Fruit fly (Drosophila melanogaster) whole organism, embryonic: ENCODE data around the gene LanB2.

ENCODE experiments used
- Blimp-1 ChIP-seq: fragments of 200-800 bp; sonication (Bioruptor generic); optimal IDR thresholded peaks from 3 replicates; lab custom pipeline; 2018; ENCODE audit warnings: missing biosample characterization, missing genetic modification characterization, mild to moderate bottlenecking, moderate library complexity, missing genetic modification reagents
- CG10209 ChIP-seq: fragments of 200-800 bp; sonication (Bioruptor generic); optimal IDR thresholded peaks from 3 replicates; lab custom pipeline; 2017; ENCODE audit warnings: missing biosample characterization, mild to moderate bottlenecking, missing genetic modification characterization, missing genetic modification reagents
- CG10267 ChIP-seq: fragments of 200-800 bp; sonication (Bioruptor generic); optimal IDR thresholded peaks from 2 replicates; lab custom pipeline; 2018; ENCODE audit warnings: missing biosample characterization, mild to moderate bottlenecking, missing genetic modification characterization, moderate library complexity
- CG10654 ChIP-seq: fragments of 200-800 bp; sonication (Bioruptor generic); optimal IDR thresholded peaks from 2 replicates; lab custom pipeline; 2016; ENCODE audit warnings: missing biosample characterization, missing genetic modification characterization
- CG10959 ChIP-seq: fragments of 200-800 bp; sonication (Bioruptor generic); IDR thresholded peaks from 2 replicates; pipeline ENCODE4 v1.3.6; 2022; ENCODE audit warnings: missing biosample characterization, missing genetic modification characterization
- CG11504 ChIP-seq: fragments of 200-800 bp; sonication (Bioruptor generic); optimal IDR thresholded peaks from 3 replicates; lab custom pipeline; 2019; ENCODE audit warnings: missing biosample characterization, mild to moderate bottlenecking, missing genetic modification characterization, moderate library complexity
- CG11696 ChIP-seq: fragments of 200-800 bp; sonication (Bioruptor generic); IDR thresholded peaks from 2 replicates; pipeline ENCODE4 v1.3.6; 2022; ENCODE audit warnings: missing biosample characterization, missing genetic modification characterization
- CG12659 ChIP-seq: fragments of 200-800 bp; sonication (Bioruptor generic); optimal IDR thresholded peaks from 3 replicates; lab custom pipeline; 2017; ENCODE audit warnings: mild to moderate bottlenecking, missing biosample characterization, missing genetic modification reagents, missing genetic modification characterization
- CG13287 ChIP-seq: fragments of 200-800 bp; sonication (Bioruptor generic); IDR thresholded peaks from 2 replicates; pipeline ENCODE4 v1.3.6; 2022; ENCODE audit warnings: missing biosample characterization, missing genetic modification characterization; ENCODE audit not compliant: partially characterized antibody
- CG14965 ChIP-seq: fragments of 200-800 bp; sonication (Bioruptor generic); optimal IDR thresholded peaks from 2 replicates; lab custom pipeline; 2016; ENCODE audit warnings: missing biosample characterization, missing genetic modification characterization, borderline replicate concordance
- CG17359 ChIP-seq: fragments of 200-800 bp; sonication (Bioruptor generic); optimal IDR thresholded peaks from 3 replicates; lab custom pipeline; 2018; ENCODE audit warnings: missing biosample characterization, mild to moderate bottlenecking, missing genetic modification characterization, moderate library complexity
- CG2202 ChIP-seq: fragments of 200-800 bp; sonication (Bioruptor generic); optimal IDR thresholded peaks from 2 replicates; lab custom pipeline; 2018; ENCODE audit warnings: missing biosample characterization, mild to moderate bottlenecking, missing genetic modification characterization
- CG31365 ChIP-seq: fragments of 200-800 bp; sonication (Bioruptor generic); optimal IDR thresholded peaks from 2 replicates; lab custom pipeline; 2018; ENCODE audit warnings: missing biosample characterization, mild to moderate bottlenecking, missing genetic modification characterization
- CG34376 ChIP-seq: fragments of 200-800 bp; sonication (Bioruptor generic); optimal IDR thresholded peaks from 2 replicates; lab custom pipeline; 2018; ENCODE audit warnings: missing biosample characterization, mild to moderate bottlenecking, missing genetic modification characterization
- CG42726 ChIP-seq: fragments of 200-800 bp; sonication (Bioruptor generic); IDR thresholded peaks from 2 replicates; pipeline ENCODE4 v1.3.6; 2022; ENCODE audit warnings: missing biosample characterization, missing genetic modification characterization; ENCODE audit not compliant: partially characterized antibody
- CG4282 ChIP-seq: fragments of 200-800 bp; sonication (Bioruptor generic); optimal IDR thresholded peaks from 2 replicates; lab custom pipeline; 2016; ENCODE audit warnings: missing biosample characterization, missing genetic modification characterization
- CG4730 ChIP-seq: fragments of 200-800 bp; sonication (Bioruptor generic); IDR thresholded peaks from 2 replicates; pipeline ENCODE4 v1.3.6; 2022; ENCODE audit warnings: missing biosample characterization, missing genetic modification characterization
- CG5180 ChIP-seq: fragments of 200-800 bp; sonication (Bioruptor generic); optimal IDR thresholded peaks from 3 replicates; lab custom pipeline; 2017; ENCODE audit warnings: missing biosample characterization, missing genetic modification characterization, mild to moderate bottlenecking, moderate library complexity, missing genetic modification reagents
- CG6791 ChIP-seq: fragments of 200-800 bp; sonication (Bioruptor generic); IDR thresholded peaks from 3 replicates; pipeline ENCODE4 v1.3.6; 2022; ENCODE audit warnings: missing biosample characterization, missing genetic modification characterization; ENCODE audit not compliant: partially characterized antibody
- CG7745 ChIP-seq: fragments of 200-800 bp; sonication (Bioruptor generic); optimal IDR thresholded peaks from 2 replicates; lab custom pipeline; 2018; ENCODE audit warnings: missing biosample characterization, mild to moderate bottlenecking, missing genetic modification characterization, moderate library complexity
- Deaf1 ChIP-seq: fragments of 200-800 bp; optimal IDR thresholded peaks from 3 replicates; lab custom pipeline; 2019; ENCODE audit warnings: missing biosample characterization, mild to moderate bottlenecking, missing genetic modification characterization, moderate library complexity
- Dip2 ChIP-seq: fragments of 200-800 bp; sonication (Bioruptor generic); IDR thresholded peaks from 2 replicates; pipeline ENCODE4 v1.3.6; 2022; ENCODE audit warnings: missing biosample characterization, missing genetic modification characterization
- HmgD ChIP-seq: fragments of 200-800 bp; sonication (Bioruptor generic); optimal IDR thresholded peaks from 3 replicates; lab custom pipeline; 2016; ENCODE audit warnings: missing biosample characterization, missing genetic modification characterization
- Hr51 ChIP-seq, 2 experiments: fragments of 200-800 bp; sonication (Bioruptor generic); optimal IDR thresholded peaks; 2 replicates in 1 of 2; 3 replicates in 1 of 2; lab custom pipeline; 2016 to 2018; ENCODE audit warnings: missing biosample characterization in 2 of 2, missing genetic modification characterization in 2 of 2, mild to moderate bottlenecking in 1 of 2, moderate library complexity in 1 of 2
- Kr ChIP-seq: fragments of 200-800 bp; sonication (Bioruptor generic); optimal IDR thresholded peaks from 2 replicates; lab custom pipeline; 2017; ENCODE audit warnings: missing biosample characterization, mild to moderate bottlenecking, missing genetic modification characterization
- Max ChIP-seq: fragments of 200-800 bp; sonication (Bioruptor generic); optimal IDR thresholded peaks from 2 replicates; lab custom pipeline; 2016; ENCODE audit warnings: missing biosample characterization, mild to moderate bottlenecking, missing genetic modification characterization
- Opbp ChIP-seq: fragments of 200-800 bp; sonication (Bioruptor generic); IDR thresholded peaks from 3 replicates; pipeline ENCODE4 v1.3.6; 2022; ENCODE audit warnings: missing biosample characterization, missing genetic modification characterization; ENCODE audit not compliant: partially characterized antibody
- PHDP ChIP-seq: fragments of 200-800 bp; sonication (Bioruptor generic); optimal IDR thresholded peaks from 3 replicates; lab custom pipeline; 2018; ENCODE audit warnings: missing biosample characterization, mild to moderate bottlenecking, missing genetic modification characterization, moderate library complexity
- Taf1 ChIP-seq: fragments of 200-800 bp; sonication (Bioruptor generic); IDR thresholded peaks from 2 replicates; pipeline ENCODE4 v1.3.6; 2022; ENCODE audit warnings: missing biosample characterization, missing genetic modification characterization
- ara ChIP-seq: fragments of 200-800 bp; sonication (Bioruptor generic); IDR thresholded peaks from 2 replicates; pipeline ENCODE4 v1.3.6; 2022; ENCODE audit warnings: missing biosample characterization, missing genetic modification characterization
- btn ChIP-seq: fragments of 200-800 bp; sonication (Bioruptor generic); optimal IDR thresholded peaks from 2 replicates; lab custom pipeline; 2016; ENCODE audit warnings: missing biosample characterization, missing genetic modification characterization
- cg ChIP-seq: fragments of 200-800 bp; sonication (Bioruptor generic); optimal IDR thresholded peaks from 3 replicates; lab custom pipeline; 2019; ENCODE audit warnings: missing biosample characterization, mild to moderate bottlenecking, missing genetic modification characterization, moderate library complexity
- chif ChIP-seq, 2 experiments: fragments of 200-800 bp; sonication (Bioruptor generic); optimal IDR thresholded peaks; 3 replicates each; lab custom pipeline; 2016; ENCODE audit warnings: missing biosample characterization in 2 of 2, missing genetic modification characterization in 2 of 2
- chm ChIP-seq: fragments of 200-800 bp; sonication (Bioruptor generic); IDR thresholded peaks from 2 replicates; pipeline ENCODE4 v1.3.6; 2022; ENCODE audit warnings: missing biosample characterization, missing genetic modification characterization
- eve ChIP-seq, 2 experiments: fragments of >200 bp; optimal IDR thresholded peaks; 2 replicates each; lab custom pipeline; 2017; ENCODE audit warnings: missing biosample characterization in 2 of 2, missing genetic modification characterization in 2 of 2
- eyg ChIP-seq: fragments of 200-800 bp; sonication (Bioruptor generic); optimal IDR thresholded peaks from 3 replicates; lab custom pipeline; 2016; ENCODE audit warnings: missing biosample characterization, missing genetic modification characterization
- jigr1 ChIP-seq: fragments of 200-800 bp; sonication (Bioruptor generic); IDR thresholded peaks from 3 replicates; pipeline ENCODE4 v1.3.6; 2022; ENCODE audit warnings: missing biosample characterization, missing genetic modification characterization
- maf-S ChIP-seq: fragments of 200-800 bp; sonication (Bioruptor generic); optimal IDR thresholded peaks from 2 replicates; lab custom pipeline; 2016; ENCODE audit warnings: missing biosample characterization, missing genetic modification characterization
- mam ChIP-seq: fragments of 200-800 bp; sonication (Bioruptor generic); optimal IDR thresholded peaks from 3 replicates; lab custom pipeline; 2016; ENCODE audit warnings: missing biosample characterization, missing genetic modification characterization
- nerfin-1 ChIP-seq: fragments of 200-800 bp; sonication (Bioruptor generic); optimal IDR thresholded peaks from 3 replicates; lab custom pipeline; 2019; ENCODE audit warnings: missing biosample characterization, mild to moderate bottlenecking, missing genetic modification characterization, moderate library complexity
- p53 ChIP-seq: fragments of 200-800 bp; sonication (Bioruptor generic); optimal IDR thresholded peaks from 2 replicates; lab custom pipeline; 2016; ENCODE audit warnings: missing biosample characterization, missing genetic modification characterization
- peb ChIP-seq: fragments of 200-800 bp; sonication (Bioruptor generic); IDR thresholded peaks from 2 replicates; pipeline ENCODE4 v1.3.6; 2022; ENCODE audit warnings: missing biosample characterization, missing genetic modification characterization
- pita ChIP-seq: fragments of 200-800 bp; sonication (Bioruptor generic); optimal IDR thresholded peaks from 2 replicates; lab custom pipeline; 2017; ENCODE audit warnings: missing biosample characterization, mild to moderate bottlenecking, missing genetic modification characterization
- salm ChIP-seq: fragments of 200-800 bp; sonication (Bioruptor generic); optimal IDR thresholded peaks from 2 replicates; lab custom pipeline; 2018; ENCODE audit warnings: missing biosample characterization, mild to moderate bottlenecking, missing genetic modification characterization
- seq ChIP-seq: fragments of 200-800 bp; sonication (Bioruptor generic); IDR thresholded peaks from 2 replicates; pipeline ENCODE4 v1.3.6; 2022; ENCODE audit warnings: missing biosample characterization, missing genetic modification characterization
- sna ChIP-seq: fragments of 200-800 bp; sonication (Bioruptor generic); IDR thresholded peaks from 2 replicates; pipeline ENCODE4 v1.3.6; 2022; ENCODE audit warnings: missing biosample characterization, missing genetic modification characterization; ENCODE audit not compliant: partially characterized antibody
- sqz ChIP-seq: fragments of 200-800 bp; sonication (Bioruptor generic); optimal IDR thresholded peaks from 3 replicates; lab custom pipeline; 2018; ENCODE audit warnings: missing biosample characterization, mild to moderate bottlenecking, missing genetic modification characterization
- sr ChIP-seq: fragments of 200-800 bp; sonication (Bioruptor generic); IDR thresholded peaks from 3 replicates; pipeline ENCODE4 v1.3.6; 2022; ENCODE audit warnings: missing biosample characterization, missing genetic modification characterization
- sug ChIP-seq: fragments of 200-800 bp; optimal IDR thresholded peaks from 2 replicates; lab custom pipeline; 2019; ENCODE audit warnings: missing biosample characterization, mild to moderate bottlenecking, missing genetic modification characterization, moderate library complexity

LanB2 gene

dm6 chr3L:9615443-9616141 lies 878 bp downstream of the LanB2 start (continued):
- TF ChIP-seq sqz (GFP tag; lab: Kevin White, UChicago): no peak
- TF ChIP-seq CG10959 (GFP tag; lab: Robert Waterston, UW): no peak
- TF ChIP-seq CG42726 (GFP tag; lab: Robert Waterston, UW): no peak
- TF ChIP-seq CG10654: no peak
- no peak for TF ChIP-seq Taf1 (GFP tag; lab: Robert Waterston, UW)
- peak; percentile 75 for TF ChIP-seq cg (GFP tag; lab: Kevin White, UChicago)
- TF ChIP-seq mam (GFP tag; lab: Kevin White, UChicago): no peak
- TF ChIP-seq CG10267: no peak
- TF ChIP-seq CG2202 (tag; lab: Kevin White, UChicago): no peak
- no peak for TF ChIP-seq btn (GFP tag; lab: Kevin White, UChicago)
- no peak for TF ChIP-seq maf-S (GFP tag; lab: Kevin White, UChicago)
- no peak for TF ChIP-seq Blimp-1 (GFP tag; lab: Kevin White, UChicago)
- TF ChIP-seq sr (GFP tag; lab: Robert Waterston, UW): no peak
- no peak for TF ChIP-seq chm (GFP tag; lab: Robert Waterston, UW)
- no peak for TF ChIP-seq seq (GFP tag; lab: Robert Waterston, UW)
- TF ChIP-seq CG34376 (GFP tag; lab: Kevin White, UChicago): peak; percentile 91
- no peak for TF ChIP-seq CG31365
- TF ChIP-seq ara (GFP tag; lab: Robert Waterston, UW): no peak
- no peak for TF ChIP-seq p53
- TF ChIP-seq Kr (GFP tag; lab: Kevin White, UChicago): no peak
- TF ChIP-seq Opbp (GFP tag; lab: Robert Waterston, UW): no peak
- TF ChIP-seq PHDP: peak; percentile 2
- no peak for TF ChIP-seq CG7745 (tag; lab: Kevin White, UChicago)
- no peak for TF ChIP-seq Deaf1 (tag; lab: Kevin White, UChicago)
- no peak for TF ChIP-seq Hr51 (GFP tag; optimal IDR thresholded peaks at IDR 0.05; lab: Kevin White, UChicago)

- TF ChIP-seq eyg (GFP tag; lab: Kevin White, UChicago) (no peak), sug (tag; lab: Kevin White, UChicago) (no peak), Deaf1 (tag; lab: Kevin White, UChicago) (no peak), CG14965 (GFP tag; lab: Kevin White, UChicago) (no peak), chif (GFP tag; optimal IDR thresholded peaks at IDR 0.05; lab: Kevin White, UChicago) (no peak), CG11504 (no peak), salm (tag; lab: Kevin White, UChicago) (no peak), CG17359 (tag; lab: Kevin White, UChicago) (no peak), Dip2 (no peak), CG5180 (GFP tag; lab: Kevin White, UChicago) (no peak), pita (no peak), eve (GFP tag; optimal IDR thresholded peaks at IDR 0.05; lab: Kevin White, UChicago) (no peak), CG10209 (GFP tag; lab: Kevin White, UChicago) (no peak), sna (GFP tag; lab: Robert Waterston, UW) (peak; percentile 49; the same call in 1 of the 2 replicates), CG11696 (GFP tag; lab: Robert Waterston, UW) (no peak), HmgD (no peak), nerfin-1 (no peak), peb (GFP tag; lab: Robert Waterston, UW) (no peak), jigr1 (no peak), CG4282 (GFP tag; lab: Kevin White, UChicago) (no peak), Max (GFP tag; lab: Kevin White, UChicago) (peak; percentile 50), CG4730 (no peak), CG6791 (peak; percentile 72), CG13287 (GFP tag; lab: Robert Waterston, UW) (peak; percentile 87), CG12659 (no peak)
Measured at dm6 chr3L:9624014-9624413, 9.3 kb downstream of the LanB2 start, which contains the start of gene CG3335. Gene CG3335 (plus strand): TSS chr3L:9624237.
